Worm (Caenorhabditis elegans) whole organism, early embryonic: ENCODE data around the gene atln-1.

Experiments
- B0310.2 ChIP-seq: sonication (generic microtip); optimal IDR thresholded peaks from 2 replicates; lab custom pipeline; 2016; ENCODE audit warnings: mild to moderate bottlenecking, missing genetic modification characterization, missing compliant biosample characterization
- ama-1 ChIP-seq: fragments of 150-350 bp; optimal IDR thresholded peaks from 2 replicates; lab custom pipeline; 2014
- flt-1 ChIP-seq: fragments of 200-800 bp; sonication (Bioruptor generic); IDR thresholded peaks from 2 replicates; pipeline ENCODE4 v1.3.6; 2022; ENCODE audit warnings: missing genetic modification characterization, missing compliant biosample characterization

ce11 chrIV:2834516-2834915, 46.0 kb downstream of the atln-1 start, which contains the start of gene pudl-2:
- TF ChIP-seq ama-1 (lab: Kevin White, UChicago) (no peak), flt-1 (no peak), B0310.2 (tag; lab: Kevin White, UChicago) (no peak)
